Fruit fly (Drosophila melanogaster): ENCODE data around the gene CG32241.

The CG32241 gene

dm6 chr3L:4446273-4446672, 20.2 kb downstream of the CG32241 start, which contains the start of gene CG12607:
TSS of gene CG12607 (plus strand) at chr3L:4446573.
- TF ChIP-seq abd-A (tag; optimal IDR thresholded peaks at IDR 0.05) (peak; percentile 34), chinmo (GFP tag; IDR thresholded peaks at IDR 0.05; ENCODE audit: partially characterized antibody) (0 out of 4 replicates have a peak, but pooled peaks have one; percentile 23), NC2β (GFP tag; optimal IDR thresholded peaks at IDR 0.05) (no peak), CG2889 (GFP tag; IDR thresholded peaks at IDR 0.05) (no peak), CG13894 (tag; optimal IDR thresholded peaks at IDR 0.05) (peak; percentile 18), Sox100B (GFP tag; optimal IDR thresholded peaks at IDR 0.05) (no peak)

- no peak for TF ChIP-seq CG10654 (GFP tag; optimal IDR thresholded peaks at IDR 0.05)
- no peak for TF ChIP-seq tap (tag; optimal IDR thresholded peaks at IDR 0.05)
- no peak for TF ChIP-seq Optix (GFP tag; IDR thresholded peaks at IDR 0.05)
- no peak for TF ChIP-seq sisA (GFP tag; IDR thresholded peaks at IDR 0.05)
- no peak for TF ChIP-seq gce (GFP tag; IDR thresholded peaks at IDR 0.05)
- no peak for TF ChIP-seq CG15696 (tag; optimal IDR thresholded peaks at IDR 0.05)
- no peak for TF ChIP-seq CG12236 (GFP tag; optimal IDR thresholded peaks at IDR 0.05)
- no peak for TF ChIP-seq CG7963 (GFP tag; IDR thresholded peaks at IDR 0.05; ENCODE audit: partially characterized antibody)
- no peak for TF ChIP-seq Ada2b (GFP tag; IDR thresholded peaks at IDR 0.05)
- TF ChIP-seq CG16815 (GFP tag; optimal IDR thresholded peaks at IDR 0.05): no peak
- no peak for TF ChIP-seq ap (GFP tag; IDR thresholded peaks at IDR 0.05)
- TF ChIP-seq CG3838 (GFP tag; optimal IDR thresholded peaks at IDR 0.05): no peak
- TF ChIP-seq zf30C (GFP tag; optimal IDR thresholded peaks at IDR 0.05): no peak
- TF ChIP-seq CG3163 (GFP tag; optimal IDR thresholded peaks at IDR 0.05): no peak
- TF ChIP-seq gem (tag; optimal IDR thresholded peaks at IDR 0.05): peak; percentile 41
- TF ChIP-seq cas (GFP tag; IDR thresholded peaks at IDR 0.05): no peak
- TF ChIP-seq CG17359 (tag; optimal IDR thresholded peaks at IDR 0.05): no peak
- no peak for TF ChIP-seq run (tag; optimal IDR thresholded peaks at IDR 0.05)
- no peak for TF ChIP-seq YL-1 (GFP tag; optimal IDR thresholded peaks at IDR 0.05)
- no peak for TF ChIP-seq CG18011 (GFP tag; optimal IDR thresholded peaks at IDR 0.05)
- peak; percentile 43 for TF ChIP-seq sens (GFP tag)
- no peak for TF ChIP-seq aop (GFP tag; IDR thresholded peaks at IDR 0.05)
- TF ChIP-seq CG6813 (GFP tag; optimal IDR thresholded peaks at IDR 0.05): no peak
- TF ChIP-seq NC2β (GFP tag; optimal IDR thresholded peaks at IDR 0.05): no peak
- TF ChIP-seq usp (GFP tag; optimal IDR thresholded peaks at IDR 0.05): no peak
- TF ChIP-seq CG15269 (tag; optimal IDR thresholded peaks at IDR 0.05): peak; percentile 3
- no peak for TF ChIP-seq ATbp (GFP tag; optimal IDR thresholded peaks at IDR 0.05)
- no peak for TF ChIP-seq Six4 (GFP tag; optimal IDR thresholded peaks at IDR 0.05)
- no peak for TF ChIP-seq Jarid2 (GFP tag; optimal IDR thresholded peaks at IDR 0.05)
- TF ChIP-seq ind (GFP tag; optimal IDR thresholded peaks at IDR 0.05): peak; percentile 1
- no peak for TF ChIP-seq CG2875 (GFP tag; optimal IDR thresholded peaks at IDR 0.05)
- no peak for TF ChIP-seq CG17612 (GFP tag; IDR thresholded peaks at IDR 0.05)
- peak; percentile 21 for TF ChIP-seq lilli (GFP tag; optimal IDR thresholded peaks at IDR 0.05)
- TF ChIP-seq da (GFP tag; optimal IDR thresholded peaks at IDR 0.05): no peak
- TF ChIP-seq ttk (GFP tag; IDR thresholded peaks at IDR 0.05): no peak
- TF ChIP-seq slbo (GFP tag; IDR thresholded peaks at IDR 0.05): peak; percentile 28; the same call in 1 of the 2 replicates
- TF ChIP-seq cwo (GFP tag; optimal IDR thresholded peaks at IDR 0.05): peak; percentile 48
- no peak for TF ChIP-seq CG1792 (GFP tag; optimal IDR thresholded peaks at IDR 0.05)
- no peak for TF ChIP-seq ERR (GFP tag; optimal IDR thresholded peaks at IDR 0.05)
- peak; percentile 34; the same call in 1 of the 2 replicates for TF ChIP-seq Ptx1 (GFP tag; IDR thresholded peaks at IDR 0.05)
- no peak for TF ChIP-seq CG4360 (GFP tag; IDR thresholded peaks at IDR 0.05)
- TF ChIP-seq tna (GFP tag; IDR thresholded peaks at IDR 0.05; ENCODE audit: partially characterized antibody): no peak
- TF ChIP-seq BtbVII (GFP tag; optimal IDR thresholded peaks at IDR 0.05): peak; percentile 10
- TF ChIP-seq her (GFP tag; optimal IDR thresholded peaks at IDR 0.05): no peak
- TF ChIP-seq Aef1 (GFP tag; IDR thresholded peaks at IDR 0.05): 0 out of 3 replicates have a peak, but pooled peaks have one; percentile 12
Observed at dm6 chr3L:4445824-4446223, 20.6 kb downstream of the CG32241 start.
